Worm (Caenorhabditis elegans): ENCODE results near the gene hhat-2.

Gene hhat-2

ce11 chrIV:14824878-14825352, 4.0 kb downstream of the hhat-2 start, which contains the start of gene sec-61.A (continued):
- no peak for TF ChIP-seq hmg-20 (GFP tag; IDR thresholded peaks at IDR 0.05)
- no peak for TF ChIP-seq madf-8 (GFP tag; conservative IDR thresholded peaks at IDR 0.05)
- TF ChIP-seq hrde-1 (tag; optimal IDR thresholded peaks at IDR 0.05; ENCODE audit: borderline replicate concordance): no peak
- TF ChIP-seq Y95B8A.8 (GFP tag; IDR thresholded peaks at IDR 0.05): no peak
- peak; percentile 65 for TF ChIP-seq pbrm-1 (GFP tag; IDR thresholded peaks at IDR 0.05)
- TF ChIP-seq lin-35 (GFP tag; optimal IDR thresholded peaks at IDR 0.05): peak in 1 of 3 experiments; percentile 24
- no peak for TF ChIP-seq mes-4 (tag; optimal IDR thresholded peaks at IDR 0.05)
- no peak for TF ChIP-seq lag-1 (GFP tag; IDR thresholded peaks at IDR 0.05)
- peak; percentile 55 for TF ChIP-seq nhr-90 (tag; optimal IDR thresholded peaks at IDR 0.05)
- TF ChIP-seq nfya-2 (GFP tag; IDR thresholded peaks at IDR 0.05): no peak
- TF ChIP-seq Y53G8AR.9 (GFP tag; conservative IDR thresholded peaks at IDR 0.05): no peak
- TF ChIP-seq dox-1 (GFP tag; IDR thresholded peaks at IDR 0.05): peak; percentile 92
- no peak for TF ChIP-seq ztf-28 (GFP tag; IDR thresholded peaks at IDR 0.05)
- no peak for TF ChIP-seq tbx-9 (tag; optimal IDR thresholded peaks at IDR 0.05; ENCODE audit: borderline replicate concordance)
- TF ChIP-seq ama-1 (optimal IDR thresholded peaks at IDR 0.05): no peak
- no peak for TF ChIP-seq ama-1 (GFP tag; optimal IDR thresholded peaks at IDR 0.05)
- TF ChIP-seq T26A5.8 (tag; optimal IDR thresholded peaks at IDR 0.05): no peak
- TF ChIP-seq F23B12.7 (tag; optimal IDR thresholded peaks at IDR 0.05; ENCODE audit: insufficient read depth): peak; percentile 75
- TF ChIP-seq T07F8.4 (tag; optimal IDR thresholded peaks at IDR 0.05): no peak
- TF ChIP-seq fkh-3 (tag; optimal IDR thresholded peaks at IDR 0.05): no peak
- no peak for TF ChIP-seq lin-26 (GFP tag; IDR thresholded peaks at IDR 0.05)
- TF ChIP-seq K11D2.4 (GFP tag; IDR thresholded peaks at IDR 0.05): no peak
- peak; percentile 89 for TF ChIP-seq attf-6 (GFP tag; IDR thresholded peaks at IDR 0.05)
- TF ChIP-seq die-1 (tag; optimal IDR thresholded peaks at IDR 0.05): no peak
- TF ChIP-seq Y67H2A.10 (GFP tag; conservative IDR thresholded peaks at IDR 0.05): 0 out of 2 replicates have a peak, but pooled peaks have one; percentile 38
- no peak for TF ChIP-seq aptf-3 (GFP tag; IDR thresholded peaks at IDR 0.05)
- TF ChIP-seq madf-10 (tag; optimal IDR thresholded peaks at IDR 0.05): peak; percentile 46
- peak; percentile 74 for TF ChIP-seq attf-5 (GFP tag; optimal IDR thresholded peaks at IDR 0.05)
- TF ChIP-seq C17E4.6 (GFP tag; IDR thresholded peaks at IDR 0.05): no peak
- no peak for TF ChIP-seq madf-3 (GFP tag; IDR thresholded peaks at IDR 0.05)
- TF ChIP-seq egl-18 (GFP tag; IDR thresholded peaks at IDR 0.05): no peak
- TF ChIP-seq efl-1 (GFP tag; optimal IDR thresholded peaks at IDR 0.05): peak; percentile 35
- TF ChIP-seq gei-17 (GFP tag; optimal IDR thresholded peaks at IDR 0.05): no peak
- no peak for TF ChIP-seq F22D6.2 (tag; optimal IDR thresholded peaks at IDR 0.05)
- TF ChIP-seq tlf-1 (GFP tag; optimal IDR thresholded peaks at IDR 0.05): peak; percentile 77
- peak; percentile 83 for TF ChIP-seq ztf-18 (tag; optimal IDR thresholded peaks at IDR 0.05)
- TF ChIP-seq unc-130 (GFP tag; optimal IDR thresholded peaks at IDR 0.05): no peak
- TF ChIP-seq atf-7 (tag; optimal IDR thresholded peaks at IDR 0.05): peak; percentile 45
- no peak for TF ChIP-seq ccch-3 (GFP tag; optimal IDR thresholded peaks at IDR 0.05)
- TF ChIP-seq snpc-1.3 (tag; optimal IDR thresholded peaks at IDR 0.05; ENCODE audit: insufficient read depth): peak; percentile 84
- TF ChIP-seq chd-7 (tag; optimal IDR thresholded peaks at IDR 0.05): no peak
- TF ChIP-seq ceh-27 (GFP tag; optimal IDR thresholded peaks at IDR 0.05): peak; percentile 52
- no peak for TF ChIP-seq F57A8.1 (GFP tag; optimal IDR thresholded peaks at IDR 0.05)
- no peak for TF ChIP-seq bed-2 (GFP tag; IDR thresholded peaks at IDR 0.05)
- no peak for TF ChIP-seq ceh-100 (GFP tag; IDR thresholded peaks at IDR 0.05)
- no peak for TF ChIP-seq pha-4 (tag; optimal IDR thresholded peaks at IDR 0.05)
- no peak for TF ChIP-seq F49E8.2 (tag; optimal IDR thresholded peaks at IDR 0.05; ENCODE audit: insufficient read depth)
- peak; percentile 83 for TF ChIP-seq nfyb-1 (GFP tag; IDR thresholded peaks at IDR 0.05)
- peak; percentile 3; the same call in 1 of the 2 replicates for TF ChIP-seq zfh-2 (GFP tag; conservative IDR thresholded peaks at IDR 0.05)

Data from whole organism, young adult.